Worm (Caenorhabditis elegans): Measurements from ENCODE around the gene pfd-5.

ce11 chrIII:7232782-7233181 lies 34.1 kb upstream of the pfd-5 start, which contains the start of gene adr-2:
- TF ChIP-seq fkh-10 (GFP tag; optimal IDR thresholded peaks at IDR 0.05) (no peak), pha-4 (tag; optimal IDR thresholded peaks at IDR 0.05) (no peak), ZK546.5 (tag; optimal IDR thresholded peaks at IDR 0.05) (no peak), unc-39 (tag; optimal IDR thresholded peaks at IDR 0.05) (no peak), R02D3.7 (tag; optimal IDR thresholded peaks at IDR 0.05) (no peak), lin-39 (tag; optimal IDR thresholded peaks at IDR 0.05) (no peak), elt-3 (tag; optimal IDR thresholded peaks at IDR 0.05) (no peak), fkh-2 (tag; optimal IDR thresholded peaks at IDR 0.05) (no peak)

Measured in whole organism, L3 larva.